Fruit fly (Drosophila melanogaster) whole organism, adult: ENCODE measurements around the gene PH4alphaNE1.

Experiments used
- CG11617 ChIP-seq: fragments of 200-800 bp; sonication (Bioruptor generic); optimal IDR thresholded peaks from 2 replicates; lab custom pipeline; 2017; ENCODE audit warnings: mild to moderate bottlenecking, missing biosample characterization, missing genetic modification reagents, missing genetic modification characterization
- CG12768 ChIP-seq: fragments of 200-800 bp; sonication (Bioruptor generic); optimal IDR thresholded peaks from 2 replicates; lab custom pipeline; 2017; ENCODE audit warnings: missing biosample characterization, missing genetic modification characterization, mild to moderate bottlenecking, moderate library complexity, missing genetic modification reagents
- CG33017 ChIP-seq: fragments of 200-800 bp; sonication (Bioruptor generic); optimal IDR thresholded peaks from 2 replicates; lab custom pipeline; 2018; ENCODE audit warnings: missing biosample characterization, mild to moderate bottlenecking, missing genetic modification characterization, moderate library complexity
- CG7045 ChIP-seq: fragments of 200-800 bp; sonication (Bioruptor generic); optimal IDR thresholded peaks from 2 replicates; lab custom pipeline; 2017; ENCODE audit warnings: missing biosample characterization, mild to moderate bottlenecking, missing genetic modification characterization
- Hr96 ChIP-seq: fragments of 200-800 bp; sonication (Bioruptor generic); optimal IDR thresholded peaks from 2 replicates; lab custom pipeline; 2016; ENCODE audit warnings: missing biosample characterization, missing genetic modification characterization
- cnc ChIP-seq, 2 experiments: fragments of >200 bp; optimal IDR thresholded peaks; 2 replicates each; lab custom pipeline; 2017
- ovo ChIP-seq: fragments of 200-800 bp; sonication (Bioruptor generic); optimal IDR thresholded peaks from 2 replicates; lab custom pipeline; 2016; ENCODE audit warnings: missing biosample characterization, missing genetic modification characterization
- pad ChIP-seq: fragments of 200-800 bp; sonication (Bioruptor generic); optimal IDR thresholded peaks from 3 replicates; lab custom pipeline; 2017; ENCODE audit warnings: missing biosample characterization, missing genetic modification characterization, mild to moderate bottlenecking, moderate library complexity, missing genetic modification reagents

DNA sequence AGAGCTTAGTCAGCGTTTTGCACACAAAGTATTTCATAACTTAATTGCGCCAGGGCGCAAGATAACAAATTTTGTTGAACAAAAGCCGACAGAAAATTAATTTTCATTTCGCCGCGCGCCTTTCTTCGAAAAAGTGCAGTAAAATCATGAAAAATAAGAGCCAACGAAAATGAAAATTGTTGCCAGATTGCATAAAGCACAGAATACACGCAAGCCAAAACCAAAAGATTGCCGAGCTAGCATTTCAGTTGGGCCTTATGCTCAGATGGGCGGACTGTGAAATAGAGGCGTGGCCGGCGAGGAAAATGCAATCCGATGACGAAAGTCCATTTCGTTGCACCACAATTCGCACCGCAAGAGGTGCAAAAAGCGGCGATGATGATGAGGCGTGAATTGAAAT, 29.4 kb downstream of the PH4alphaNE1 start:
- TF ChIP-seq cnc (optimal IDR thresholded peaks at IDR 0.05; lab: Kevin White, UChicago): no peak
- no peak for TF ChIP-seq pad (GFP tag; lab: Kevin White, UChicago)
- no peak for TF ChIP-seq CG7045 (GFP tag; lab: Kevin White, UChicago)
- no peak for TF ChIP-seq Hr96 (GFP tag; lab: Kevin White, UChicago)
- no peak for TF ChIP-seq ovo
- no peak for TF ChIP-seq CG11617 (GFP tag; lab: Kevin White, UChicago)
- TF ChIP-seq CG33017 (tag; lab: Kevin White, UChicago): no peak
- no peak for TF ChIP-seq CG12768 (GFP tag; lab: Kevin White, UChicago)
